Worm (Caenorhabditis elegans) whole organism, L1 larva: ENCODE data around the gene W09G12.9.

Experiments used
- C34B4.2 ChIP-seq: sonication (generic microtip); optimal IDR thresholded peaks from 2 replicates; lab custom pipeline; 2017; ENCODE audit warnings: mild to moderate bottlenecking, missing genetic modification characterization, missing compliant biosample characterization
- alr-1 ChIP-seq: fragments of 200-800 bp; sonication (Bioruptor generic); optimal IDR thresholded peaks from 2 replicates; lab custom pipeline; 2018; ENCODE audit warnings: borderline replicate concordance, mild to moderate bottlenecking, missing genetic modification characterization, missing compliant biosample characterization
- aly-2 ChIP-seq: fragments of 150-350 bp; optimal IDR thresholded peaks from 2 replicates; lab custom pipeline; 2014; ENCODE audit warnings: missing biosample characterization, missing genetic modification characterization
- blmp-1 ChIP-seq: fragments of 150-350 bp; optimal IDR thresholded peaks from 2 replicates; lab custom pipeline; 2014; ENCODE audit warnings: missing biosample characterization, missing genetic modification characterization
- ceh-82 ChIP-seq, 3 experiments: fragments of 150-350 bp in 1 of 3; sonication (generic microtip) in 2 of 3; optimal IDR thresholded peaks; 2 replicates each; lab custom pipeline; 2014 to 2017; ENCODE audit warnings: missing biosample characterization in 3 of 3, missing genetic modification characterization in 3 of 3
- dpl-1 ChIP-seq, 3 experiments: fragments of 150-350 bp in 2 of 3; sonication (generic microtip) in 1 of 3; optimal IDR thresholded peaks; 2 replicates each; lab custom pipeline; 2014 to 2017; ENCODE audit warnings: missing biosample characterization in 3 of 3, missing genetic modification characterization in 3 of 3, missing genetic modification reagents in 3 of 3
- efl-1 ChIP-seq, 4 experiments: fragments of 150-350 bp; optimal IDR thresholded peaks in 3 of 4; peaks in 1 of 4; 1 replicate in 1 of 4; 2 replicates in 3 of 4; lab custom pipeline; 2014; ENCODE audit warnings: missing biosample characterization in 2 of 4, missing genetic modification characterization in 2 of 4, missing genetic modification reagents in 2 of 4
- egl-13 ChIP-seq: sonication (generic microtip); optimal IDR thresholded peaks from 2 replicates; lab custom pipeline; 2016; ENCODE audit warnings: missing genotype, missing genetic modification reagents, missing genetic modification characterization, missing compliant biosample characterization
- egl-27 ChIP-seq, 2 experiments: fragments of 150-350 bp in 1 of 2; sonication (generic microtip); optimal IDR thresholded peaks; 3 replicates each; lab custom pipeline; 2017 to 2018; ENCODE audit warnings: missing biosample characterization in 2 of 2, missing genetic modification characterization in 2 of 2, missing genetic modification reagents in 2 of 2
- elt-2 ChIP-seq: sonication (generic microtip); optimal IDR thresholded peaks from 2 replicates; lab custom pipeline; 2016; ENCODE audit warnings: missing genetic modification characterization, mild to moderate bottlenecking, inconsistent platforms, missing compliant biosample characterization, missing genetic modification reagents
- elt-3 ChIP-seq, 6 experiments: fragments of 150-350 bp in 1 of 6; sonication (generic microtip); optimal IDR thresholded peaks; 2 replicates each; lab custom pipeline; 2017 to 2018; ENCODE audit warnings: missing biosample characterization in 6 of 6, missing genetic modification characterization in 6 of 6, inconsistent platforms in 1 of 6
- fkh-10 ChIP-seq: sonication (generic microtip); optimal IDR thresholded peaks from 2 replicates; lab custom pipeline; 2017; ENCODE audit warnings: missing biosample characterization, missing genetic modification reagents, missing genetic modification characterization
- fkh-8 ChIP-seq: sonication (generic microtip); optimal IDR thresholded peaks from 2 replicates; lab custom pipeline; 2016; ENCODE audit warnings: mild to moderate bottlenecking, missing genetic modification characterization, missing compliant biosample characterization
- jun-1 ChIP-seq: fragments of 150-350 bp; optimal IDR thresholded peaks from 2 replicates; lab custom pipeline; 2014; ENCODE audit warnings: missing biosample characterization, missing genetic modification reagents, missing genetic modification characterization
- lin-14 ChIP-seq: fragments of 200-800 bp; sonication (Bioruptor generic); optimal IDR thresholded peaks from 2 replicates; lab custom pipeline; 2018; ENCODE audit warnings: mild to moderate bottlenecking, missing genetic modification characterization, moderate library complexity, missing compliant biosample characterization
- lin-15B ChIP-seq: fragments of 150-350 bp; sonication (generic microtip); optimal IDR thresholded peaks from 3 replicates; lab custom pipeline; 2014; ENCODE audit warnings: missing biosample characterization, missing genetic modification characterization
- lin-35 ChIP-seq, 2 experiments: fragments of 150-350 bp; optimal IDR thresholded peaks; 2 replicates each; lab custom pipeline; 2014; ENCODE audit warnings: missing biosample characterization in 2 of 2, missing genetic modification characterization in 2 of 2, missing genetic modification reagents in 2 of 2
- lir-3 ChIP-seq: sonication (generic microtip); optimal IDR thresholded peaks from 2 replicates; lab custom pipeline; 2016; ENCODE audit warnings: mild to moderate bottlenecking, missing genetic modification characterization, moderate library complexity, missing compliant biosample characterization; ENCODE audit not compliant: poor library complexity
- lsy-2 ChIP-seq, 2 experiments: fragments of 150-350 bp; optimal IDR thresholded peaks; 2 replicates each; lab custom pipeline; 2014; ENCODE audit warnings: missing biosample characterization in 2 of 2, missing genetic modification characterization in 2 of 2
- mab-9 ChIP-seq: fragments of 200-800 bp; sonication (Bioruptor generic); IDR thresholded peaks from 2 replicates; pipeline ENCODE4 v1.3.6; 2022; ENCODE audit warnings: missing genetic modification reagents, missing genetic modification characterization, missing compliant biosample characterization
- nhr-20 ChIP-seq: sonication (generic microtip); optimal IDR thresholded peaks from 2 replicates; lab custom pipeline; 2016; ENCODE audit warnings: mild to moderate bottlenecking, missing genetic modification characterization, missing compliant biosample characterization
- nhr-47 ChIP-seq: sonication (generic microtip); optimal IDR thresholded peaks from 2 replicates; lab custom pipeline; 2016; ENCODE audit warnings: mild to moderate bottlenecking, missing genetic modification characterization, moderate library complexity, missing compliant biosample characterization
- nhr-84 ChIP-seq: sonication (generic microtip); optimal IDR thresholded peaks from 2 replicates; lab custom pipeline; 2017; ENCODE audit warnings: missing biosample characterization, missing genetic modification characterization
- skn-1 ChIP-seq: fragments of 150-350 bp; optimal IDR thresholded peaks from 2 replicates; lab custom pipeline; 2014; ENCODE audit warnings: missing biosample characterization, missing genetic modification characterization
- snpc-4 ChIP-seq: fragments of 150-350 bp; optimal IDR thresholded peaks from 2 replicates; lab custom pipeline; 2014; ENCODE audit warnings: missing biosample characterization, missing genetic modification characterization
- snu-23 ChIP-seq: sonication (generic microtip); optimal IDR thresholded peaks from 2 replicates; lab custom pipeline; 2016; ENCODE audit warnings: missing genetic modification characterization, missing compliant biosample characterization
- swsn-7 ChIP-seq: sonication (generic microtip); optimal IDR thresholded peaks from 2 replicates; lab custom pipeline; 2016; ENCODE audit warnings: missing genetic modification characterization, missing compliant biosample characterization
- tbx-2 ChIP-seq: sonication (generic microtip); optimal IDR thresholded peaks from 2 replicates; lab custom pipeline; 2016; ENCODE audit warnings: missing genetic modification characterization, missing compliant biosample characterization

W09G12.9 gene

ce11 chrIV:1209320-1209719 lies 7.1 kb upstream of the W09G12.9 start:
- TF ChIP-seq C34B4.2 (tag; lab: Kevin White, UChicago) (no peak), elt-3 (tag; optimal IDR thresholded peaks at IDR 0.05; lab: Kevin White, UChicago) (peak in 1 of 6 experiments; percentile 64), nhr-84 (no peak), blmp-1 (peak; percentile 50)
- TF ChIP-seq, all 84 proteins: peak for 2

- no peak for TF ChIP-seq nhr-20
- no peak for TF ChIP-seq lin-15B (tag; lab: Kevin White, UChicago)
- no peak for TF ChIP-seq mab-9
Measured at ce11 chrIV:1209813-1210212, 6.6 kb upstream of the W09G12.9 start.

DNA sequence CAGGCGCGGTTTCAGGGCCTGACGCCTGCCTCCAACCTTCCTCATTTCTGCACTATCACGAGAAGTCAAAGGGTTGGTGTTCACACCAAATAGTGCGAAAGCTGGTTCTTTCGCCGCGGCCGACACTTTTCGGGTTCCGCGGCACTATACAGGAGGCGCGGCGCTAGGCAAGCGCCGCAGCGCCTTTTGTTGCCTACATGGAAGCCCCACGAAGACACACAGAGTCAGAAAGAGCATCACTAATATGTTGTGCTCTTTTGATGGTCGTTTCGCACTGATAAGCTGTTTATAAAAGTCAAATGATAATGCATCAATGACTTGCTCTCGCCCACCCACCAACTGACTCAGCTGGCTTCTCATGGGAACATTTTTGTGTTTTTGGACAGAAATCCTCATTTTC lies 4.5 kb upstream of the W09G12.9 start:
- no peak for TF ChIP-seq lin-35 (GFP tag; optimal IDR thresholded peaks at IDR 0.05; lab: Kevin White, UChicago)
- peak; percentile 52 for TF ChIP-seq snpc-4 (tag; lab: Kevin White, UChicago)
- peak; percentile 42 for TF ChIP-seq elt-2 (tag; lab: Kevin White, UChicago)
- no peak for TF ChIP-seq efl-1 (optimal IDR thresholded peaks at IDR 0.05; lab: Kevin White, UChicago)
- TF ChIP-seq efl-1 (GFP tag; optimal IDR thresholded peaks at IDR 0.05 in 1 of 2; lab: Kevin White, UChicago), result peak in 1 of 2 experiments; percentile 27
- TF ChIP-seq tbx-2 (tag; lab: Kevin White, UChicago), result no peak
- TF ChIP-seq, all 84 proteins: peak for 3

DNA sequence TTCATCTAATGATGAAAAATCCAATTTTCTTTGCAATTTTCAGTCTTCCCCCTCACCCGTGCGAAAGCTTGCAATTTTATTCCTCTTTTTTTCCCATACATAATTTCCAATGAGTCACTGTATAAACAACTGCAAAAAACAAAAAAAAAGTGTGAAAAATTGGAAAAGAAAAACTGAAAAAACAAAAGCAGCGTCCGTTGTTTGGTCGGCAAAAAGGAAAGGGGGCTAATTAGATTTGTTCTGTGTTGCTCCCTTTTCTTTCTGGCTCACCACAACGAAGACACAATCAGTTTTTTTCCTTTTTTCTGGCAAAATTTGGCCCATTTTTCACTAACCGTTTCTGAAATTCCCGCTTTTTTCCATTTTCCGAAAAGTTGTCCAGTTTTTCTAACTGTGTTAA lies 4.0 kb upstream of the W09G12.9 start:
- TF ChIP-seq egl-13 (tag; lab: Kevin White, UChicago) (no peak), lin-14 (GFP tag; lab: Kevin White, UChicago) (peak; percentile 36), fkh-10 (GFP tag; lab: Kevin White, UChicago) (peak; percentile 1)

DNA sequence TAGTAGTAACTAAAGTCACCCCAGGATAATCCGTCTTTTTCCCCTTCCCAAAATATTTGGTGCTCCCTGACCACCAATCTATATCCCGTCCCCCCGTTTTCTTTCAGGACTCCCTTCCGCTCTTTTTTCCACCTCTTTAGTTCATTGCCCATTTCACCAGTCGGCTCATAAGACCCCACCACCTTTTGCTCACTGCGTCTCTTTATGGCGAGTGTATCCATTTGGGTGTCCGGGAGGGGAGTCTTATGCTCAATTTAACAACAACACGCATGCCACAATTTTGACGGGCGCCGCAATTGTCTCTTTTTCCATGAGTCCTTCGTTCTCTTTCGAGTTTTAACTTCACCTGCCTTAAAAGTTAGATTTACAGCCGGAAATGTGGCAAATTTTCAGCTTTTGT lies 3.2 kb upstream of the W09G12.9 start:
- TF ChIP-seq snu-23 (peak; percentile 15), dpl-1 (GFP tag; optimal IDR thresholded peaks at IDR 0.05; lab: Kevin White, UChicago) (peak in 1 of 3 experiments; percentile 20), fkh-8 (tag; lab: Kevin White, UChicago) (peak; percentile 71), snpc-4 (tag; lab: Kevin White, UChicago) (peak; percentile 35), skn-1 (peak; percentile 36), ceh-82 (tag; optimal IDR thresholded peaks at IDR 0.05; lab: Kevin White, UChicago) (peak in 1 of 3 experiments; percentile 39), lin-14 (GFP tag; lab: Kevin White, UChicago) (peak; percentile 82), tbx-2 (tag; lab: Kevin White, UChicago) (peak; percentile 14), swsn-7 (tag; lab: Kevin White, UChicago) (peak; percentile 4), elt-2 (tag; lab: Kevin White, UChicago) (no peak), efl-1 (optimal IDR thresholded peaks at IDR 0.05; lab: Kevin White, UChicago) (no peak), efl-1 (GFP tag; optimal IDR thresholded peaks at IDR 0.05 in 1 of 2; lab: Kevin White, UChicago) (peak in 1 of 2 experiments; percentile 2), lsy-2 (tag; optimal IDR thresholded peaks at IDR 0.05; lab: Kevin White, UChicago) (peak in 1 of 2 experiments; percentile 18), alr-1 (tag; lab: Kevin White, UChicago) (no peak), nhr-47 (tag; lab: Kevin White, UChicago) (peak; percentile 4), lin-15B (tag; lab: Kevin White, UChicago) (no peak)

DNA sequence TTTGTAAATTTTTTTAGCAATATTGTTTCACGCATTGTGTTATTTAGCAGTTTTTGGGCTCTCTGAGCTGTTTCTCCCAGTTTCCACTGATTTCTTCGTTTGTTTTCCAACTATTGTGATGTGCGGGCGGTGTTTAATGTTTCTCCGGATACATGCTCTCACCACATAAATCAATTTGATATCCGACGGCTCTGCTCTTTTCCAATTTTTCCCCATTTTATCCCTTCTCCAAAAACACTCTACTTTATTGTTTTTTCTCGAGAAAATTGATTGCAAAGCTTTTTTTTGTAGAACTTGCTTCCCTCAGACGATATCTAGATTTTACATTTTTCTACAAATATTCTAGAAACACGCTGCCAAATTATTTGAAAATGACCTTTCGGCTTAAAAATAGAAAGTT lies 854 bp upstream of the W09G12.9 start:
- no peak for TF ChIP-seq egl-27 (tag; optimal IDR thresholded peaks at IDR 0.05; lab: Kevin White, UChicago)
- no peak for TF ChIP-seq efl-1 (optimal IDR thresholded peaks at IDR 0.05; lab: Kevin White, UChicago)
- peak in 1 of 2 experiments; percentile 54 for TF ChIP-seq efl-1 (GFP tag; optimal IDR thresholded peaks at IDR 0.05 in 1 of 2; lab: Kevin White, UChicago)

DNA sequence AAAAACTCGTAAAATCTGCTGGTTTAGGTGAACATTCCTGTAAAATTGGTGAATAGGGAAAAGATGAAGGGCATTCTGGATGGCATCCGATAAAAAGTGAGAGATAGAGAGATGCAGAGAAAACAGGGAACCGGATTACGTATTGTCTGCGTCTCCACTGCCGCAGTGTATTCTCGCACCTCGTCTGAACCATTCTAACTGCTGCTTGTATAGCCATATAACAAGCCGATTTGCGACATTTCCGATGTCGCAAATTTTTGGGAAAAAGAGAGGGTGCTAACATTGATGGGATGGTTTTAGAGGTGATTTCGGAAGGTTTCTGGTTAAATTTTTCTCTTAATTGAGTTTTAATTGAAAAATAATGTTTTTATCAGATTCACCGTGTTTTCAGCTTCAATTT lies 4.8 kb downstream of the W09G12.9 start, which contains the start of gene W09G12.10:
Gene W09G12.10 (minus strand): TSS at position 121 of the 400 bp plus-strand sequence.
- TF ChIP-seq aly-2 (tag; lab: Kevin White, UChicago), result no peak
- peak; percentile 45 for TF ChIP-seq blmp-1
- TF ChIP-seq jun-1 (tag; lab: Kevin White, UChicago), result peak; percentile 4
- TF ChIP-seq lir-3 (tag; lab: Kevin White, UChicago), result no peak
- TF ChIP-seq efl-1 (optimal IDR thresholded peaks at IDR 0.05; lab: Kevin White, UChicago), result peak in 1 of 2 experiments; percentile 18
- TF ChIP-seq efl-1 (GFP tag; optimal IDR thresholded peaks at IDR 0.05 in 1 of 2; lab: Kevin White, UChicago), result no peak
- TF ChIP-seq, all 84 proteins: peak for 3
